Fruit fly (Drosophila melanogaster): Measurements from ENCODE around the gene Chs2.

DNA sequence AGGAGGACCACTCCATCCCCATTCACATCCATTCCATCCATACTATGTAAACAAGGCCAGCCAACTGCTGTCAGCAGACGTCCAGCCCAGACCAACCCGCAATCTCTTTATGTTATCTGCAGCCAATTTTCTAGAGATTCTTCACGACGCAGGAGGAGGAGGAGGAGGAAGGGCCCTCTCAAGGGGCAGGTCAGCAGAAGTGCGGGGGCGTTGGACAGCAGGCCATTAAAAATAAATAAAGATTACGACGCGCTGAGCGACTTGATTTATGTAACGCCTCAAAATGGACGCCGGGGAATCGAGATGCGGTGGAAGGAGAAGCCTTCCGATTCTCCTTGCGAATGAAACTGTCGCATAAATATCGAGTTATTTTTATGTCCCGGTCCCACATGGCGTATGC is 17.6 kb downstream of the Chs2 start:
- no peak for TF ChIP-seq B-H2 (GFP tag; optimal IDR thresholded peaks at IDR 0.05)
- TF ChIP-seq CG8924 (tag; optimal IDR thresholded peaks at IDR 0.05): no peak
- no peak for TF ChIP-seq toy (GFP tag; IDR thresholded peaks at IDR 0.05)
- TF ChIP-seq vvl (GFP tag; IDR thresholded peaks at IDR 0.05): no peak
- TF ChIP-seq usp (GFP tag; optimal IDR thresholded peaks at IDR 0.05): no peak
- TF ChIP-seq CG30431 (GFP tag; optimal IDR thresholded peaks at IDR 0.05): no peak
- no peak for TF ChIP-seq knrl (GFP tag; IDR thresholded peaks at IDR 0.05; ENCODE audit: partially characterized antibody)
